Worm (Caenorhabditis elegans) whole organism, L4 larva: ENCODE measurements around the gene Y82E9BL.3.

ENCODE experiments used
- Y48G9A.11 ChIP-seq: fragments of 200-800 bp; sonication (Bioruptor generic); IDR thresholded peaks from 2 replicates; pipeline ENCODE4 v1.3.6; 2022; ENCODE audit warnings: missing genetic modification reagents, missing genetic modification characterization, missing compliant biosample characterization
- aha-1 ChIP-seq: fragments of 150-350 bp; peaks from one replicate; lab custom pipeline; 2014; ENCODE audit warnings: missing biosample characterization, missing genetic modification characterization
- egl-27 ChIP-seq: sonication (generic microtip); optimal IDR thresholded peaks from 3 replicates; lab custom pipeline; 2017; ENCODE audit warnings: missing biosample characterization, missing genetic modification reagents, missing genetic modification characterization
- fkh-10 ChIP-seq: fragments of 150-350 bp; optimal IDR thresholded peaks from 2 replicates; lab custom pipeline; 2014; ENCODE audit warnings: missing biosample characterization, missing genetic modification reagents, missing genetic modification characterization
- hif-1 ChIP-seq, 2 experiments: sonication (generic microtip); optimal IDR thresholded peaks; 2 replicates each; lab custom pipeline; 2016 to 2017; ENCODE audit warnings: missing compliant biosample characterization in 2 of 2, missing genetic modification characterization in 2 of 2, missing genetic modification reagents in 2 of 2, missing genotype in 2 of 2, mild to moderate bottlenecking in 1 of 2
- lin-15B ChIP-seq: fragments of 150-350 bp; sonication (generic microtip); optimal IDR thresholded peaks from 3 replicates; lab custom pipeline; 2014; ENCODE audit warnings: missing biosample characterization, missing genetic modification characterization
- nhr-11 ChIP-seq: fragments of 150-350 bp; optimal IDR thresholded peaks from 2 replicates; lab custom pipeline; 2014; ENCODE audit warnings: missing biosample characterization, missing genetic modification characterization
- nhr-25 ChIP-seq: sonication (generic microtip); optimal IDR thresholded peaks from 2 replicates; lab custom pipeline; 2017; ENCODE audit warnings: missing genetic modification characterization, mild to moderate bottlenecking, missing compliant biosample characterization, antibody characterized with exemption, moderate library complexity, borderline replicate concordance; ENCODE audit not compliant: insufficient read depth
- snpc-1.2 ChIP-seq: fragments of 200-800 bp; sonication (Bioruptor generic); IDR thresholded peaks from 2 replicates; pipeline ENCODE4 v1.3.6; 2022; ENCODE audit warnings: missing genetic modification reagents, missing genetic modification characterization, missing compliant biosample characterization
- snpc-4 ChIP-seq: fragments of 150-350 bp; optimal IDR thresholded peaks from 2 replicates; lab custom pipeline; 2014; ENCODE audit warnings: missing biosample characterization, missing genetic modification characterization
- spr-3 ChIP-seq: fragments of 200-800 bp; sonication (Bioruptor generic); optimal IDR thresholded peaks from 2 replicates; lab custom pipeline; 2018; ENCODE audit warnings: mild to moderate bottlenecking, missing genetic modification characterization, missing compliant biosample characterization
- unc-39 ChIP-seq: sonication (generic microtip); optimal IDR thresholded peaks from 2 replicates; lab custom pipeline; 2017; ENCODE audit warnings: missing biosample characterization, missing genetic modification characterization
- zag-1 ChIP-seq: fragments of 150-350 bp; optimal IDR thresholded peaks from 2 replicates; lab custom pipeline; 2014; ENCODE audit warnings: missing biosample characterization, missing genetic modification characterization

ce11 chrIII:1340240-1340639 is 10.4 kb downstream of the Y82E9BL.3 start, which contains the start of gene fbxa-5:
- TF ChIP-seq lin-15B (tag; lab: Kevin White, UChicago) (no peak), snpc-4 (tag; lab: Kevin White, UChicago) (no peak), unc-39 (tag; lab: Kevin White, UChicago) (no peak), nhr-25 (no peak), snpc-1.2 (GFP tag; lab: Robert Waterston, UW) (no peak), egl-27 (tag; lab: Kevin White, UChicago) (no peak), Y48G9A.11 (GFP tag; lab: Robert Waterston, UW) (no peak), zag-1 (tag; lab: Kevin White, UChicago) (no peak), hif-1 (tag; optimal IDR thresholded peaks at IDR 0.05; lab: Kevin White, UChicago) (no peak), fkh-10 (GFP tag; lab: Kevin White, UChicago) (no peak), spr-3 (GFP tag; lab: Kevin White, UChicago) (no peak), nhr-11 (tag; lab: Kevin White, UChicago) (no peak), aha-1 (tag; lab: Kevin White, UChicago) (no peak)
